Worm (Caenorhabditis elegans) whole organism, young adult: ENCODE results near the gene Y62E10A.19.
A peak's percentile ranks its signal among the peaks of the same experiment; 100 is the strongest.

Experiments used
- F52B5.7 ChIP-seq: sonication (generic microtip); optimal IDR thresholded peaks from 2 replicates; lab custom pipeline; 2016; ENCODE audit warnings: mild to moderate bottlenecking, missing genetic modification characterization, missing compliant biosample characterization
- F57C9.4 ChIP-seq: sonication (generic microtip); optimal IDR thresholded peaks from 2 replicates; lab custom pipeline; 2017; ENCODE audit warnings: mild to moderate bottlenecking, missing genetic modification characterization, missing compliant biosample characterization
- T07F8.4 ChIP-seq: sonication (generic microtip); optimal IDR thresholded peaks from 2 replicates; lab custom pipeline; 2016; ENCODE audit warnings: mild to moderate bottlenecking, missing genetic modification characterization, moderate library complexity, missing compliant biosample characterization
- Y67H2A.10 ChIP-seq: fragments of 200-800 bp; sonication (Bioruptor generic); conservative IDR thresholded peaks from 2 replicates; pipeline ENCODE4 v1.3.6; 2022; ENCODE audit warnings: missing genetic modification reagents, missing genetic modification characterization, missing compliant biosample characterization
- ZK185.1 ChIP-seq: sonication (generic microtip); optimal IDR thresholded peaks from 2 replicates; lab custom pipeline; 2016; ENCODE audit warnings: mild to moderate bottlenecking, missing genetic modification characterization, missing compliant biosample characterization; ENCODE audit not compliant: poor library complexity, severe bottlenecking
- atf-7 ChIP-seq: sonication (generic microtip); optimal IDR thresholded peaks from 2 replicates; lab custom pipeline; 2017; ENCODE audit warnings: mild to moderate bottlenecking, missing genetic modification characterization, missing compliant biosample characterization
- dox-1 ChIP-seq: fragments of 200-800 bp; sonication (Bioruptor generic); IDR thresholded peaks from 2 replicates; pipeline ENCODE4 v1.3.6; 2022; ENCODE audit warnings: missing genetic modification reagents, missing genetic modification characterization, missing compliant biosample characterization
- egl-18 ChIP-seq: fragments of 200-800 bp; sonication (Bioruptor generic); IDR thresholded peaks from 2 replicates; pipeline ENCODE4 v1.3.6; 2022; ENCODE audit warnings: missing genetic modification reagents, missing genetic modification characterization, missing compliant biosample characterization
- ets-4 ChIP-seq: fragments of 200-800 bp; sonication (Bioruptor generic); optimal IDR thresholded peaks from 2 replicates; lab custom pipeline; 2018; ENCODE audit warnings: mild to moderate bottlenecking, missing genetic modification characterization, missing compliant biosample characterization
- gei-17 ChIP-seq: fragments of 200-800 bp; sonication (Bioruptor generic); optimal IDR thresholded peaks from 2 replicates; lab custom pipeline; 2018; ENCODE audit warnings: mild to moderate bottlenecking, missing genetic modification characterization, missing compliant biosample characterization
- hlh-12 ChIP-seq: sonication (generic microtip); optimal IDR thresholded peaks from 2 replicates; lab custom pipeline; 2016; ENCODE audit warnings: missing genetic modification characterization, missing compliant biosample characterization
- hlh-26 ChIP-seq: fragments of 200-800 bp; sonication (Bioruptor generic); conservative IDR thresholded peaks from 2 replicates; pipeline ENCODE4 v1.3.6; 2022; ENCODE audit warnings: missing genetic modification reagents, missing genetic modification characterization, missing compliant biosample characterization
- hsf-1 ChIP-seq: fragments of 200-800 bp; sonication (Bioruptor generic); IDR thresholded peaks from 2 replicates; pipeline ENCODE4 v1.3.6; 2022; ENCODE audit warnings: missing genetic modification reagents, missing genetic modification characterization, missing compliant biosample characterization
- lin-35 ChIP-seq, 3 experiments: fragments of 150-350 bp in 2 of 3; sonication (generic microtip) in 1 of 3; optimal IDR thresholded peaks; 2 replicates each; lab custom pipeline; 2014 to 2018; ENCODE audit warnings: missing biosample characterization in 3 of 3, missing genetic modification characterization in 3 of 3, missing genetic modification reagents in 3 of 3
- lin-40 ChIP-seq: sonication (generic microtip); optimal IDR thresholded peaks from 2 replicates; lab custom pipeline; 2016; ENCODE audit warnings: missing genetic modification characterization, mild to moderate bottlenecking, missing compliant biosample characterization, missing genotype, missing genetic modification reagents
- lin-54 ChIP-seq: fragments of 200-800 bp; sonication (Bioruptor generic); optimal IDR thresholded peaks from 2 replicates; lab custom pipeline; 2018; ENCODE audit warnings: mild to moderate bottlenecking, missing genetic modification characterization, missing compliant biosample characterization
- lir-1 ChIP-seq: fragments of 200-800 bp; sonication (Bioruptor generic); conservative IDR thresholded peaks from 2 replicates; pipeline ENCODE4 v1.3.6; 2022; ENCODE audit warnings: missing genetic modification reagents, missing genetic modification characterization, missing compliant biosample characterization
- madf-10 ChIP-seq: sonication (generic microtip); optimal IDR thresholded peaks from 2 replicates; lab custom pipeline; 2016; ENCODE audit warnings: mild to moderate bottlenecking, missing genetic modification characterization, missing compliant biosample characterization
- madf-8 ChIP-seq: fragments of 200-800 bp; sonication (Bioruptor generic); conservative IDR thresholded peaks from 2 replicates; pipeline ENCODE4 v1.3.6; 2022; ENCODE audit warnings: missing genetic modification reagents, missing genetic modification characterization, missing compliant biosample characterization
- mcd-1 ChIP-seq: fragments of 200-800 bp; sonication (Bioruptor generic); IDR thresholded peaks from 2 replicates; pipeline ENCODE4 v1.3.6; 2022; ENCODE audit warnings: missing genetic modification reagents, missing genetic modification characterization, missing compliant biosample characterization
- nhr-120 ChIP-seq: fragments of 200-800 bp; sonication (Bioruptor generic); IDR thresholded peaks from 2 replicates; pipeline ENCODE4 v1.3.6; 2022; ENCODE audit warnings: missing genetic modification characterization, missing compliant biosample characterization
- nhr-179 ChIP-seq: sonication (generic microtip); optimal IDR thresholded peaks from 2 replicates; lab custom pipeline; 2016; ENCODE audit warnings: mild to moderate bottlenecking, missing genetic modification characterization, missing compliant biosample characterization
- nhr-27 ChIP-seq: fragments of 200-800 bp; sonication (Bioruptor generic); optimal IDR thresholded peaks from 2 replicates; lab custom pipeline; 2018; ENCODE audit warnings: mild to moderate bottlenecking, missing genetic modification characterization, moderate library complexity, missing compliant biosample characterization
- nhr-90 ChIP-seq: sonication (generic microtip); optimal IDR thresholded peaks from 2 replicates; lab custom pipeline; 2016; ENCODE audit warnings: missing genotype, mild to moderate bottlenecking, missing genetic modification characterization, missing compliant biosample characterization
- pbrm-1 ChIP-seq: fragments of 200-800 bp; sonication (Bioruptor generic); IDR thresholded peaks from 2 replicates; pipeline ENCODE4 v1.3.6; 2022; ENCODE audit warnings: missing genetic modification reagents, missing genetic modification characterization, missing compliant biosample characterization
- repo-1 ChIP-seq: sonication (generic microtip); optimal IDR thresholded peaks from 2 replicates; lab custom pipeline; 2017; ENCODE audit warnings: mild to moderate bottlenecking, missing genetic modification characterization, missing compliant biosample characterization
- sdz-38 ChIP-seq: sonication (generic microtip); optimal IDR thresholded peaks from 2 replicates; lab custom pipeline; 2016; ENCODE audit warnings: missing genotype, missing genetic modification characterization, missing compliant biosample characterization
- sptf-2 ChIP-seq: fragments of 200-800 bp; sonication (Bioruptor generic); optimal IDR thresholded peaks from 2 replicates; lab custom pipeline; 2018; ENCODE audit warnings: mild to moderate bottlenecking, missing genetic modification characterization, missing compliant biosample characterization
- tbp1 ChIP-seq: fragments of 200-800 bp; sonication (Bioruptor generic); optimal IDR thresholded peaks from 2 replicates; lab custom pipeline; 2018; ENCODE audit warnings: mild to moderate bottlenecking, missing genetic modification characterization, missing compliant biosample characterization
- unc-62 ChIP-seq: fragments of 150-350 bp; optimal IDR thresholded peaks from 2 replicates; lab custom pipeline; 2014; ENCODE audit warnings: missing biosample characterization, missing genetic modification reagents, missing genetic modification characterization
- zim-3 ChIP-seq: sonication (generic microtip); optimal IDR thresholded peaks from 2 replicates; lab custom pipeline; 2017; ENCODE audit warnings: mild to moderate bottlenecking, missing genetic modification characterization, moderate library complexity, missing compliant biosample characterization
- ztf-22 ChIP-seq: fragments of 200-800 bp; sonication (Bioruptor generic); optimal IDR thresholded peaks from 2 replicates; lab custom pipeline; 2018; ENCODE audit warnings: mild to moderate bottlenecking, missing genetic modification characterization, moderate library complexity, missing compliant biosample characterization
- ztf-26 ChIP-seq: sonication (generic microtip); optimal IDR thresholded peaks from 2 replicates; lab custom pipeline; 2017; ENCODE audit warnings: missing genetic modification characterization, missing compliant biosample characterization
- ztf-6 ChIP-seq: fragments of 200-800 bp; sonication (Bioruptor generic); IDR thresholded peaks from 2 replicates; pipeline ENCODE4 v1.3.6; 2022; ENCODE audit warnings: missing genetic modification reagents, missing genetic modification characterization, missing compliant biosample characterization

Gene Y62E10A.19

ce11 chrIV:13393246-13393716, 14.8 kb downstream of the Y62E10A.19 start (continued):
- peak; percentile 77 for TF ChIP-seq lin-40 (tag; lab: Kevin White, UChicago)
- TF ChIP-seq hlh-26 (GFP tag; lab: Robert Waterston, UW) = no peak
- TF ChIP-seq madf-8 (GFP tag; lab: Robert Waterston, UW) = no peak
- peak; percentile 55 for TF ChIP-seq ztf-26 (tag; lab: Kevin White, UChicago)
- peak; percentile 38 for TF ChIP-seq ztf-22
- TF ChIP-seq mcd-1 (GFP tag; lab: Robert Waterston, UW) = no peak
- TF ChIP-seq nhr-90 (tag; lab: Kevin White, UChicago) = peak; percentile 53
- TF ChIP-seq nhr-120 (GFP tag; lab: Robert Waterston, UW) = no peak
- peak; percentile 44 for TF ChIP-seq atf-7

- peak; percentile 67 for TF ChIP-seq zim-3
- no peak for TF ChIP-seq sptf-2
- TF ChIP-seq dox-1 (GFP tag; lab: Robert Waterston, UW) = 0 out of 2 replicates have a peak, but pooled peaks have one; percentile 28
- TF ChIP-seq T07F8.4 (tag; lab: Kevin White, UChicago) = no peak
- peak; percentile 35 for TF ChIP-seq ztf-26 (tag; lab: Kevin White, UChicago)
- 0 out of 2 replicates have a peak, but pooled peaks have one; percentile 40 for TF ChIP-seq hsf-1 (GFP tag; lab: Robert Waterston, UW)
- TF ChIP-seq, all 124 proteins: peak for 4
These were observed 15.9 kb downstream of the Y62E10A.19 start for ce11 chrIV:13392230-13392629.

- TF ChIP-seq ztf-26 (tag; lab: Kevin White, UChicago) (no peak), repo-1 (tag; lab: Kevin White, UChicago) (peak; percentile 52), F57C9.4 (tag; lab: Kevin White, UChicago) (no peak), F52B5.7 (tag; lab: Kevin White, UChicago) (no peak), ztf-6 (GFP tag; lab: Robert Waterston, UW) (no peak), ets-4 (GFP tag; lab: Kevin White, UChicago) (no peak)
- TF ChIP-seq, all 124 proteins: peak for 1
These were observed 17.3 kb downstream of the Y62E10A.19 start for ce11 chrIV:13390770-13391169.

- no peak for TF ChIP-seq hlh-12 (tag; lab: Kevin White, UChicago)
- TF ChIP-seq lin-54 (GFP tag; lab: Kevin White, UChicago) = no peak
- 0 out of 2 replicates have a peak, but pooled peaks have one; percentile 6 for TF ChIP-seq pbrm-1 (GFP tag; lab: Robert Waterston, UW)
- TF ChIP-seq tbp1 = no peak
- no peak for TF ChIP-seq Y67H2A.10 (GFP tag; lab: Robert Waterston, UW)
- no peak for TF ChIP-seq egl-18 (GFP tag; lab: Robert Waterston, UW)
- TF ChIP-seq nhr-179 = no peak
- no peak for TF ChIP-seq madf-10 (tag; lab: Kevin White, UChicago)
- TF ChIP-seq ZK185.1 = peak; percentile 74
- no peak for TF ChIP-seq lir-1 (GFP tag; lab: Robert Waterston, UW)
- no peak for TF ChIP-seq lin-35 (GFP tag; optimal IDR thresholded peaks at IDR 0.05; lab: Kevin White, UChicago)
- TF ChIP-seq unc-62 (GFP tag; lab: Kevin White, UChicago) = no peak
- TF ChIP-seq nhr-27 (tag; lab: Kevin White, UChicago) = no peak
- TF ChIP-seq sdz-38 = no peak
- no peak for TF ChIP-seq gei-17
These were observed 18.9 kb downstream of the Y62E10A.19 start for ce11 chrIV:13389237-13389636.
